Worm (Caenorhabditis elegans): ENCODE results near the gene fbxa-26.

Gene fbxa-26

DNA sequence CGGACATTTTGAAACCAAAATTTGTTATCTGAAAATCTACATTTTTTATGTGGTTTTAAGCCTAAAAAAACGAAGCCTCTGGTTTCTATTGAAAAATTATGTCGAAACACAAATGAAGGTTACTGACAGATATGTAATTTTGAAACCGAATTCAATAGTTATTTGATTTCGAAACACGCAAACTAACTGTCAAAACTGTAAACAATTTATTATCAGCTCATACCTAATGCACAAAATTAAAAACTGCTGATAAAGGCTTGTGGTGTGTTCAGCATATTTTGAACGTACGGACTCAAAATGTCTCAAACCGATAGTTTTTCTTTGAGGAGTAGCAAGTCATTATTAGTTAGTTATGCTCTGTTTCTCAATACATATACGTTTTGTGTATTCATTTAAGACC lies at the start of gene fbxa-26:
Gene fbxa-26, minus strand, starts transcription at position 35 of the 400 bp plus-strand sequence.
- TF ChIP-seq F13C5.2 (tag; optimal IDR thresholded peaks at IDR 0.05) (no peak), sea-1 (GFP tag; conservative IDR thresholded peaks at IDR 0.05) (no peak), flt-1 (GFP tag; IDR thresholded peaks at IDR 0.05) (no peak), pes-1 (GFP tag; IDR thresholded peaks at IDR 0.05) (no peak), hmbx-1 (tag; optimal IDR thresholded peaks at IDR 0.05) (no peak), ceh-36 (tag; optimal IDR thresholded peaks at IDR 0.05) (no peak), tbx-11 (GFP tag; IDR thresholded peaks at IDR 0.05) (no peak)

DNA sequence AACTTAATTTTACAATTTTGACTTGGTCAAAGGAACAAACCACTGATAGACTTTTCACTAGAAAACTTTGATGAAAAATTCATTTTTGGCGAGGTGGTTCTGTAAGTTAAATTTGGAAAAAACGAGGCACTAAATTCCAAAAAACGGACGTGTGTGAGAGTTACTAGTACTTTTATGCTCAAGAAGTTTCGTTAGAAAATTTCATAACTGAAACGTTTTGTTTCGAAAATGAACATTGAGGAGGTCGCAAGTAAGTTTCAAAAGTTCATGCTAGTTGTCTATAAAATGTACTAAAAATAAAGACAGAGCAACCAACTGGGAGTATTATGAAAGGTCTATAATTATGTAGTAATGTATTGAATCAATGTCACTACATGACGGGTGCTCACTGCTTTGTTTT lies 49.4 kb upstream of the fbxa-26 start, which contains the start of gene pals-17:
Gene pals-17, minus strand, starts transcription at position 101 of the 400 bp plus-strand sequence.
- TF ChIP-seq tra-4 (tag; optimal IDR thresholded peaks at IDR 0.05) (no peak), flt-1 (GFP tag; IDR thresholded peaks at IDR 0.05) (no peak), ceh-36 (tag; optimal IDR thresholded peaks at IDR 0.05) (no peak)

DNA sequence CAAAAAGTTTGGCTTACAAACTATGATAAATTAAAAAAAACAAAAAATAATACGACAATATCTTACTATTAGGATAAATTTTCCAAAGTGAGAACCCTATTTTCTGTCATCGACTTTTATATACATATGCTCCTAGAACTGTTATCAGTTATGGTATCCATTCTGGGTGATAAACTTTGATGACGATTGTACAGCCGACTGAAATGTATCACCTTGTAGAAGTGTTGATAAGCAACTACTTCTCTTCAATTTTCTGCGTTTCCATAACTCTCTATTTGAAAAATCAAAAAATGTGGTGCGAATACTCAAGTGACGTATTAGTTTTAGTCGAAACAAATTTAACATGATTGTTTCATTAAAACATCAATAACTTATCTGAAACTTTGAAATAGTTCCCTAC lies 47.7 kb upstream of the fbxa-26 start:
- TF ChIP-seq F13C5.2 (tag; optimal IDR thresholded peaks at IDR 0.05) (no peak), sea-1 (GFP tag; conservative IDR thresholded peaks at IDR 0.05) (no peak)

DNA sequence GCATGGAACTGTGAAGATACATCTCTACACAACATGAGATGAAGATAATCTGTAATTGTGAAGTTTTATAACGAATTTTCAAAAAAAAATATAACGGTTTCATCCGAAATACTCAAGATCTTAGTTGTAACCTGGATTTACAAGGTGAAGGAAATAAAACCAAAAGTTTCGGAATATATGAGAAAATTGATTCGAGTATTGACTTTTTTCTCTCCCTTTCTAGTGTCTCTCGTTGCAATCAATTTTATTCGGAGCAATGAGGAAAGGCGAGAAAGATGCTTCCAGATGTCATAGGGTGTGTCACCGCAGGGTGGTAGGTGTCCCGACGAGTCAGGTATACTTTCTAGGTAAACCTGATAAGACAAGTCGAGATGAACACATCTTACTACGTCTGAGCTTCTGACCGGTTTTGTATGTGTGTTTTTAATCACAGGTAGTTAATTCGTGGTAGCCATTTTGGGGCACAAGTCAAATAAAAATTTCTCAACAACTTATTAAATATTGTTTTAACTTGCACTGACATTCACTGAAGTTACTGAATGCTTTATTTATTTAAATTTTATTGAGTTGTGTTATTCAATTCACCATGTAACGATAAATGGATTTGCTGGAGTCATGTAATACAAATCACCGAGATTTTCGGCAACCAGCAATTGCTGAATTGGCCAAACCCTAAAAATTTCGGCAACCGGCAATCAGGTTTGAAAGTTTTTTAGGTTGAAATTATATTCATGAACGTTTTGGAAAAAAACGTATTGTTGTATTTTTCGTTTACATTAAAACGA lies 46.1 kb upstream of the fbxa-26 start, which contains the start of gene pals-20:
Gene pals-20, minus strand, starts transcription at position 51 of the 785 bp plus-strand sequence.
- no peak for TF ChIP-seq ceh-36 (tag; optimal IDR thresholded peaks at IDR 0.05)
- TF ChIP-seq hmg-4 (GFP tag; optimal IDR thresholded peaks at IDR 0.05) = no peak
- no peak for TF ChIP-seq F13C5.2 (tag; optimal IDR thresholded peaks at IDR 0.05)
- TF ChIP-seq B0310.2 (tag; optimal IDR thresholded peaks at IDR 0.05) = no peak
- no peak for TF ChIP-seq hnd-1 (tag; optimal IDR thresholded peaks at IDR 0.05)
- no peak for TF ChIP-seq hmbx-1 (tag; optimal IDR thresholded peaks at IDR 0.05)
- TF ChIP-seq sea-1 (GFP tag; conservative IDR thresholded peaks at IDR 0.05) = no peak
- TF ChIP-seq pes-1 (GFP tag; IDR thresholded peaks at IDR 0.05) = no peak
- no peak for TF ChIP-seq scrt-1 (GFP tag; IDR thresholded peaks at IDR 0.05)
- no peak for TF ChIP-seq aly-1 (tag; optimal IDR thresholded peaks at IDR 0.05)
- TF ChIP-seq ama-1 (optimal IDR thresholded peaks at IDR 0.05) = no peak
- no peak for TF ChIP-seq ceh-13 (GFP tag; optimal IDR thresholded peaks at IDR 0.05)
- no peak for TF ChIP-seq tra-4 (tag; optimal IDR thresholded peaks at IDR 0.05)
- TF ChIP-seq tbx-37 (GFP tag; conservative IDR thresholded peaks at IDR 0.05) = no peak
- no peak for TF ChIP-seq tbx-11 (GFP tag; IDR thresholded peaks at IDR 0.05)
- no peak for TF ChIP-seq flt-1 (GFP tag; IDR thresholded peaks at IDR 0.05)

DNA sequence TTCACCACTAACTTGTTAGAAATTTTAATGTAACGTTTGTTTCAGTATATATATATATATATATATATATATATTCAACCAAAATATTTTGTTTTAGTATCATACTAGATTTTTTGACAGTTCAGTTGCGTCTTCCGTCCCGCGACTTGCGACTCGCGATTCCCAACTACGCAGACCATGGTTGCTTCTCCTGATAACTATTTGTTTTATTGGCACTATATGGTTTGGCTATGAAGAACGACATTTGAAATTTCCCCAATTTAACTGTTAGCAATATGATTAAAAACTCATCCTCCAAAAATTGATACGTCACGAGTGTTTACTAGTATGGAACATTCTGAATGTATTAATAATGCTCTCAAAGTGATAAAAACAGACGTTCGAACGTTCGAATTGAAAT lies 42.4 kb upstream of the fbxa-26 start:
- TF ChIP-seq ceh-13 (GFP tag; optimal IDR thresholded peaks at IDR 0.05) = no peak
- no peak for TF ChIP-seq aly-1 (tag; optimal IDR thresholded peaks at IDR 0.05)
- TF ChIP-seq hmbx-1 (tag; optimal IDR thresholded peaks at IDR 0.05) = no peak
- no peak for TF ChIP-seq tbx-11 (GFP tag; IDR thresholded peaks at IDR 0.05)
- TF ChIP-seq tbx-37 (GFP tag; conservative IDR thresholded peaks at IDR 0.05) = no peak
- TF ChIP-seq tra-4 (tag; optimal IDR thresholded peaks at IDR 0.05) = no peak
- no peak for TF ChIP-seq sea-1 (GFP tag; conservative IDR thresholded peaks at IDR 0.05)
- no peak for TF ChIP-seq F13C5.2 (tag; optimal IDR thresholded peaks at IDR 0.05)
- TF ChIP-seq pes-1 (GFP tag; IDR thresholded peaks at IDR 0.05) = no peak

DNA sequence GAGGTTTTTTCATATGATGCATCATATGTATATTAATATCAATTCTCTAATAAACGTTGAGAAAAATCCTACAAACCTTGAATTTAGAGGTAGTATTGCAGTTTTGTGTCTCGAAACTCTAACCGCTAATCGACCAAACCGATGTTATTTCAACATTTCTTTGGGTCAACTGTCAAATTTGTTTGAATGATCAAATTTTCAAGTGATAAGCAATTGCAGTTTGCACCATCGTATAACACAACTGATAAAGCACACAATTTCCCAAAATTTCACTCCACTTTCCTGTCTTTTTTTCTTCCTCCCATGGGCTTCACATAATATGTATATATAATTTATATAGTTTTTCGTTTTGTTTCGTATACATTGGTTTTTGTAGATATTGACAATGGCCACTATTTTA lies 41.8 kb upstream of the fbxa-26 start, which contains the start of the genes fbxa-138 and Y82E9BR.5:
Gene fbxa-138, minus strand, starts transcription at position 161 of the 400 bp plus-strand sequence.
Gene Y82E9BR.5, plus strand, starts transcription at position 279 of the 400 bp plus-strand sequence.
- TF ChIP-seq tbx-11 (GFP tag; IDR thresholded peaks at IDR 0.05) (no peak), ets-7 (tag; optimal IDR thresholded peaks at IDR 0.05) (no peak), tra-4 (tag; optimal IDR thresholded peaks at IDR 0.05) (no peak), aly-1 (tag; optimal IDR thresholded peaks at IDR 0.05) (no peak), F13C5.2 (tag; optimal IDR thresholded peaks at IDR 0.05) (no peak), sea-1 (GFP tag; conservative IDR thresholded peaks at IDR 0.05) (no peak), ama-1 (optimal IDR thresholded peaks at IDR 0.05) (no peak), hmbx-1 (tag; optimal IDR thresholded peaks at IDR 0.05) (no peak), B0310.2 (tag; optimal IDR thresholded peaks at IDR 0.05) (no peak), flt-1 (GFP tag; IDR thresholded peaks at IDR 0.05) (no peak), ceh-36 (tag; optimal IDR thresholded peaks at IDR 0.05) (no peak), scrt-1 (GFP tag; IDR thresholded peaks at IDR 0.05) (no peak), tbx-37 (GFP tag; conservative IDR thresholded peaks at IDR 0.05) (no peak)

DNA sequence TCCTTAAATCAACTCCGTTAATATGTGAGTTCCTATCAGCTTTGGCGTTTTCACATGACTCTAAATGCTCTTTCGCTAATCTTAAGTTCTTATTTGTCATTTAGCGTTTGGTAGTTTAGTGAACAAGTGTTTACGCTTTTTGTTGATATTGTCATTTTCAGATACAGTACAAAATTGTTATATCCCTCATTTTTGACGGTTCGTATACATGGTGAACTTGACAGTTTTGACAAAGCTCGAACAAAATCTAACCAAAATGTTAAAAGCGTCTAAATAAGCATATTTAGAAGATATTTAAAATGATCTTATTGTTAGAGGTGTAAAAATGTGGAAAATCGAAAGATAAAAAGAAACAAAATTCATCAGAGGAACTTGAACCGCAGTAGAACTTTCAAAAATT lies 41.2 kb upstream of the fbxa-26 start:
- TF ChIP-seq ceh-36 (tag; optimal IDR thresholded peaks at IDR 0.05) = no peak
- TF ChIP-seq ama-1 (optimal IDR thresholded peaks at IDR 0.05) = no peak
- TF ChIP-seq ceh-13 (GFP tag; optimal IDR thresholded peaks at IDR 0.05) = no peak
- TF ChIP-seq aly-1 (tag; optimal IDR thresholded peaks at IDR 0.05) = no peak
- TF ChIP-seq hmg-4 (GFP tag; optimal IDR thresholded peaks at IDR 0.05) = no peak

DNA sequence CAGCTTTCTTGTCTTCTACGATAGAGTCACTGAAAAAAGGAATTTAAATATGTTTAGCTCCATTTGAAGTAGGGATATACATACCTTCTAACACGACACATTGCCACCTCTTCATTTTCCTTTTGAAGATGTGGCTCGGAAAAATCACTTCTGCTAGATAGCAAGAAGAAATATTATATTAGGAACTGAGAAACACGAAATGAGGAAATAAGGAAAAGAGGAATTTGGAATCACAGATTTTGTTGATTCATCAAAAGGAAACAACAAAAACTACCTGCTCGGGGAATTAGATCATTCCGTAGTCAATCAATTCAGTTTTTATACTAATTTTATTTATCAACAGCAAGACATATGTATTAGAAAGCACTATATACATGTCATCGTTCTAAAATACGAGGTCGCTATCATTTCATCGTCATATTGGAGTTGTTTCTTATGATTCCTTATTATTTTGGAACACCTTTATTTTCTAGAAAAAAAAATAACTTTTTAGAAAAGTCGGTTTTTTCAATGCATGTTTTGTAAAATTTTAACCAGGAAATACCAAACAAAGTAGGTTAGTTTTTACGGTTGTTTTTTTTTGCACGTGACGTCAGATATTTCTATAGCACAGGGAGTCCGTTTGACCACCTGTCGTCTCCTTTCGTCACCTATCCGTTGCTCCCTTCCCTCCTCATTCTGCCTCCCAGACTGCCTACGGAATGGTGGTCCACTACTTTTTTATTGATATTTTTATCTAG lies 38.4 kb upstream of the fbxa-26 start, which contains the start of the genes pals-21 and Y82E9BR.6:
Gene pals-21, minus strand, starts transcription at position 101 of the 740 bp plus-strand sequence.
Gene Y82E9BR.6, plus strand, starts transcription at position 690 of the 740 bp plus-strand sequence.
- no peak for TF ChIP-seq F13C5.2 (tag; optimal IDR thresholded peaks at IDR 0.05)
